Worm (Caenorhabditis elegans) whole organism, young adult: Measurements from ENCODE around the gene immp-1.

Experiments
- B0019.2 ChIP-seq: fragments of 200-800 bp; sonication (Bioruptor generic); conservative IDR thresholded peaks from 2 replicates; pipeline ENCODE4 v1.3.6; 2022; ENCODE audit warnings: missing genetic modification reagents, missing genetic modification characterization, missing compliant biosample characterization
- B0035.1 ChIP-seq: sonication (generic microtip); optimal IDR thresholded peaks from 2 replicates; lab custom pipeline; 2016; ENCODE audit warnings: missing genetic modification characterization, mild to moderate bottlenecking, missing compliant biosample characterization, missing genotype, missing genetic modification reagents
- B0261.1 ChIP-seq: sonication (generic microtip); optimal IDR thresholded peaks from 2 replicates; lab custom pipeline; 2016; ENCODE audit warnings: mild to moderate bottlenecking, missing genetic modification characterization, moderate library complexity, missing compliant biosample characterization
- C17E4.6 ChIP-seq: fragments of 200-800 bp; sonication (Bioruptor generic); IDR thresholded peaks from 2 replicates; pipeline ENCODE4 v1.3.6; 2022; ENCODE audit warnings: missing genetic modification reagents, missing genetic modification characterization, missing compliant biosample characterization
- F10E7.11 ChIP-seq: sonication (generic microtip); optimal IDR thresholded peaks from 2 replicates; lab custom pipeline; 2017; ENCODE audit warnings: mild to moderate bottlenecking, missing genetic modification characterization, moderate library complexity, missing compliant biosample characterization
- F33H1.4 ChIP-seq: fragments of 200-800 bp; sonication (Bioruptor generic); IDR thresholded peaks from 2 replicates; pipeline ENCODE4 v1.3.6; 2022; ENCODE audit warnings: missing genetic modification reagents, missing genetic modification characterization, missing compliant biosample characterization
- F37B4.10 ChIP-seq: fragments of 200-800 bp; sonication (Bioruptor generic); IDR thresholded peaks from 2 replicates; pipeline ENCODE4 v1.3.6; 2022; ENCODE audit warnings: missing genetic modification characterization, missing compliant biosample characterization
- K12H6.12 ChIP-seq: fragments of 200-800 bp; sonication (Bioruptor generic); optimal IDR thresholded peaks from 2 replicates; lab custom pipeline; 2018; ENCODE audit warnings: mild to moderate bottlenecking, missing genetic modification characterization, missing compliant biosample characterization
- T26A5.8 ChIP-seq: sonication (generic microtip); optimal IDR thresholded peaks from 2 replicates; lab custom pipeline; 2016; ENCODE audit warnings: missing genetic modification characterization, missing compliant biosample characterization
- Y53F4B.3 ChIP-seq: fragments of 200-800 bp; sonication (Bioruptor generic); IDR thresholded peaks from 2 replicates; pipeline ENCODE4 v1.3.6; 2022; ENCODE audit warnings: missing genetic modification reagents, missing genetic modification characterization, missing compliant biosample characterization
- Y79H2A.3 ChIP-seq: fragments of 200-800 bp; sonication (Bioruptor generic); conservative IDR thresholded peaks from 2 replicates; pipeline ENCODE4 v1.3.6; 2022; ENCODE audit warnings: missing genetic modification reagents, missing genetic modification characterization, missing compliant biosample characterization
- aptf-2 ChIP-seq: fragments of 200-800 bp; sonication (Bioruptor generic); conservative IDR thresholded peaks from 2 replicates; pipeline ENCODE4 v1.3.6; 2022; ENCODE audit warnings: missing genetic modification reagents, missing genetic modification characterization, missing compliant biosample characterization
- aptf-3 ChIP-seq: fragments of 200-800 bp; sonication (Bioruptor generic); IDR thresholded peaks from 2 replicates; pipeline ENCODE4 v1.3.6; 2022; ENCODE audit warnings: missing genetic modification characterization, missing compliant biosample characterization
- athp-1 ChIP-seq: sonication (generic microtip); optimal IDR thresholded peaks from 2 replicates; lab custom pipeline; 2017; ENCODE audit warnings: mild to moderate bottlenecking, missing genetic modification characterization, missing compliant biosample characterization
- bed-1 ChIP-seq: fragments of 200-800 bp; sonication (Bioruptor generic); IDR thresholded peaks from 2 replicates; pipeline ENCODE4 v1.3.6; 2022; ENCODE audit warnings: missing genetic modification reagents, missing genetic modification characterization, missing compliant biosample characterization
- bed-2 ChIP-seq: fragments of 200-800 bp; sonication (Bioruptor generic); IDR thresholded peaks from 2 replicates; pipeline ENCODE4 v1.3.6; 2022; ENCODE audit warnings: missing genetic modification reagents, missing genetic modification characterization, missing compliant biosample characterization
- cebp-2 ChIP-seq: fragments of 200-800 bp; sonication (Bioruptor generic); IDR thresholded peaks from 2 replicates; pipeline ENCODE4 v1.3.6; 2022; ENCODE audit warnings: missing genetic modification characterization, missing compliant biosample characterization
- ceh-27 ChIP-seq: fragments of 200-800 bp; sonication (Bioruptor generic); optimal IDR thresholded peaks from 2 replicates; lab custom pipeline; 2018; ENCODE audit warnings: mild to moderate bottlenecking, missing genetic modification characterization, moderate library complexity, missing compliant biosample characterization
- ceh-58 ChIP-seq: fragments of 200-800 bp; sonication (Bioruptor generic); IDR thresholded peaks from 2 replicates; pipeline ENCODE4 v1.3.6; 2022; ENCODE audit warnings: missing genetic modification characterization, missing compliant biosample characterization
- chd-7 ChIP-seq: sonication (generic microtip); optimal IDR thresholded peaks from 2 replicates; lab custom pipeline; 2016; ENCODE audit warnings: mild to moderate bottlenecking, missing genetic modification characterization, moderate library complexity, missing compliant biosample characterization
- dpff-1 ChIP-seq: sonication (generic microtip); optimal IDR thresholded peaks from 2 replicates; lab custom pipeline; 2017; ENCODE audit warnings: mild to moderate bottlenecking, missing genetic modification characterization, missing compliant biosample characterization
- efl-1 ChIP-seq: fragments of 150-350 bp; optimal IDR thresholded peaks from 2 replicates; lab custom pipeline; 2014; ENCODE audit warnings: missing biosample characterization, missing genetic modification reagents, missing genetic modification characterization
- egrh-3 ChIP-seq: fragments of 200-800 bp; sonication (Bioruptor generic); IDR thresholded peaks from 2 replicates; pipeline ENCODE4 v1.3.6; 2022; ENCODE audit warnings: missing genetic modification reagents, missing genetic modification characterization, missing compliant biosample characterization
- ets-4 ChIP-seq: fragments of 200-800 bp; sonication (Bioruptor generic); optimal IDR thresholded peaks from 2 replicates; lab custom pipeline; 2018; ENCODE audit warnings: mild to moderate bottlenecking, missing genetic modification characterization, missing compliant biosample characterization
- him-1 ChIP-seq: sonication (generic microtip); optimal IDR thresholded peaks from 2 replicates; lab custom pipeline; 2016; ENCODE audit warnings: missing genotype, missing genetic modification reagents, missing genetic modification characterization, missing compliant biosample characterization
- hlh-12 ChIP-seq: sonication (generic microtip); optimal IDR thresholded peaks from 2 replicates; lab custom pipeline; 2016; ENCODE audit warnings: missing genetic modification characterization, missing compliant biosample characterization
- hlh-26 ChIP-seq: fragments of 200-800 bp; sonication (Bioruptor generic); conservative IDR thresholded peaks from 2 replicates; pipeline ENCODE4 v1.3.6; 2022; ENCODE audit warnings: missing genetic modification reagents, missing genetic modification characterization, missing compliant biosample characterization
- hmg-1.2 ChIP-seq: fragments of 200-800 bp; sonication (Bioruptor generic); IDR thresholded peaks from 2 replicates; pipeline ENCODE4 v1.3.6; 2022; ENCODE audit warnings: missing genetic modification reagents, missing genetic modification characterization, missing compliant biosample characterization
- hmg-20 ChIP-seq: fragments of 200-800 bp; sonication (Bioruptor generic); IDR thresholded peaks from 2 replicates; pipeline ENCODE4 v1.3.6; 2022; ENCODE audit warnings: missing genetic modification reagents, missing genetic modification characterization, missing compliant biosample characterization
- hrde-1 ChIP-seq: sonication (generic microtip); optimal IDR thresholded peaks from 2 replicates; lab custom pipeline; 2016; ENCODE audit warnings: missing genetic modification characterization, mild to moderate bottlenecking, missing compliant biosample characterization, moderate library complexity, missing genotype, missing genetic modification reagents, borderline replicate concordance
- lag-1 ChIP-seq: fragments of 200-800 bp; sonication (Bioruptor generic); IDR thresholded peaks from 2 replicates; pipeline ENCODE4 v1.3.6; 2022; ENCODE audit warnings: missing genetic modification reagents, missing genetic modification characterization, missing compliant biosample characterization
- lin-54 ChIP-seq: fragments of 200-800 bp; sonication (Bioruptor generic); optimal IDR thresholded peaks from 2 replicates; lab custom pipeline; 2018; ENCODE audit warnings: mild to moderate bottlenecking, missing genetic modification characterization, missing compliant biosample characterization
- lsl-1 ChIP-seq: fragments of 200-800 bp; sonication (Bioruptor generic); optimal IDR thresholded peaks from 2 replicates; lab custom pipeline; 2018; ENCODE audit warnings: mild to moderate bottlenecking, missing genetic modification characterization, moderate library complexity, missing compliant biosample characterization
- madf-3 ChIP-seq: fragments of 200-800 bp; sonication (Bioruptor generic); IDR thresholded peaks from 2 replicates; pipeline ENCODE4 v1.3.6; 2022; ENCODE audit warnings: missing genetic modification reagents, missing genetic modification characterization, missing compliant biosample characterization
- mel-28 ChIP-seq: sonication (generic microtip); optimal IDR thresholded peaks from 2 replicates; lab custom pipeline; 2016; ENCODE audit warnings: borderline replicate concordance, mild to moderate bottlenecking, missing genetic modification characterization, missing compliant biosample characterization
- nfya-1 ChIP-seq: sonication (generic microtip); optimal IDR thresholded peaks from 2 replicates; lab custom pipeline; 2017; ENCODE audit warnings: antibody characterized with exemption, missing compliant biosample characterization, missing genetic modification characterization, borderline replicate concordance; ENCODE audit not compliant: insufficient read depth
- nhr-120 ChIP-seq: fragments of 200-800 bp; sonication (Bioruptor generic); IDR thresholded peaks from 2 replicates; pipeline ENCODE4 v1.3.6; 2022; ENCODE audit warnings: missing genetic modification characterization, missing compliant biosample characterization
- nhr-179 ChIP-seq: sonication (generic microtip); optimal IDR thresholded peaks from 2 replicates; lab custom pipeline; 2016; ENCODE audit warnings: mild to moderate bottlenecking, missing genetic modification characterization, missing compliant biosample characterization
- nhr-27 ChIP-seq: fragments of 200-800 bp; sonication (Bioruptor generic); optimal IDR thresholded peaks from 2 replicates; lab custom pipeline; 2018; ENCODE audit warnings: mild to moderate bottlenecking, missing genetic modification characterization, moderate library complexity, missing compliant biosample characterization
- pbrm-1 ChIP-seq: fragments of 200-800 bp; sonication (Bioruptor generic); IDR thresholded peaks from 2 replicates; pipeline ENCODE4 v1.3.6; 2022; ENCODE audit warnings: missing genetic modification reagents, missing genetic modification characterization, missing compliant biosample characterization
- repo-1 ChIP-seq: sonication (generic microtip); optimal IDR thresholded peaks from 2 replicates; lab custom pipeline; 2017; ENCODE audit warnings: mild to moderate bottlenecking, missing genetic modification characterization, missing compliant biosample characterization
- sea-2 ChIP-seq: fragments of 200-800 bp; sonication (Bioruptor generic); IDR thresholded peaks from 2 replicates; pipeline ENCODE4 v1.3.6; 2022; ENCODE audit warnings: missing genetic modification characterization, missing compliant biosample characterization
- snpc-3.4 ChIP-seq: sonication (generic microtip); optimal IDR thresholded peaks from 2 replicates; lab custom pipeline; 2017; ENCODE audit warnings: missing genetic modification characterization, mild to moderate bottlenecking, missing compliant biosample characterization, antibody characterized with exemption, moderate library complexity, missing genotype, missing genetic modification reagents
- tbp1 ChIP-seq: fragments of 200-800 bp; sonication (Bioruptor generic); optimal IDR thresholded peaks from 2 replicates; lab custom pipeline; 2018; ENCODE audit warnings: mild to moderate bottlenecking, missing genetic modification characterization, missing compliant biosample characterization
- tbx-9 ChIP-seq: sonication (generic microtip); optimal IDR thresholded peaks from 2 replicates; lab custom pipeline; 2016; ENCODE audit warnings: borderline replicate concordance, missing genetic modification characterization, inconsistent platforms, missing compliant biosample characterization
- tlf-1 ChIP-seq: fragments of 200-800 bp; sonication (Bioruptor generic); optimal IDR thresholded peaks from 2 replicates; lab custom pipeline; 2018; ENCODE audit warnings: mild to moderate bottlenecking, missing genetic modification characterization, missing compliant biosample characterization
- unc-62 ChIP-seq: fragments of 150-350 bp; optimal IDR thresholded peaks from 2 replicates; lab custom pipeline; 2014; ENCODE audit warnings: missing biosample characterization, missing genetic modification reagents, missing genetic modification characterization
- zim-3 ChIP-seq: sonication (generic microtip); optimal IDR thresholded peaks from 2 replicates; lab custom pipeline; 2017; ENCODE audit warnings: mild to moderate bottlenecking, missing genetic modification characterization, moderate library complexity, missing compliant biosample characterization
- ztf-25 ChIP-seq: fragments of 200-800 bp; sonication (Bioruptor generic); IDR thresholded peaks from 2 replicates; pipeline ENCODE4 v1.3.6; 2022; ENCODE audit warnings: missing genetic modification reagents, missing genetic modification characterization, missing compliant biosample characterization
- ztf-6 ChIP-seq: fragments of 200-800 bp; sonication (Bioruptor generic); IDR thresholded peaks from 2 replicates; pipeline ENCODE4 v1.3.6; 2022; ENCODE audit warnings: missing genetic modification reagents, missing genetic modification characterization, missing compliant biosample characterization

The immp-1 gene

DNA sequence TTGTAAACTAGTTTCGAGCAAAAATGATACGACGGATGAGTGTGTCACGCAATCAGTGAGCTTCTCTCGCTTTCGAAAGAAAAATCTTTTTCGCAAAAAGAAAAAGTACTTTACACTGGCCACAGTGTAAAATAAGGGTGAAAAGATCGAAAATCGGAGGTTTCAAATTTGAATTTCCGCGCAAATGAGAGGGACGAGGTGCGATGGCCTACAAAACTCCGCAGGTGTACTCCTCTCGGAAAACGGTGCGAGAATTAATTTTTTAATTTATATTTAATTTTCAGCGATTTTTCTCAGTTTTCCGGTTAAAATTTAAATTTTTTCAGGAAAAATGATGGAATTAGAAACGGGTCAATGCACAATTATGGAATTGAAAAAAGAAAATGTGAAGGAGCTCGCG, 28.0 kb upstream of the immp-1 start, which contains the start of gene mrt-2 (continued):
- TF ChIP-seq ets-4 (GFP tag; lab: Kevin White, UChicago) (no peak), madf-3 (GFP tag; lab: Robert Waterston, UW) (0 out of 2 replicates have a peak, but pooled peaks have one; percentile 39), efl-1 (GFP tag; lab: Kevin White, UChicago) (peak; percentile 56), Y53F4B.3 (GFP tag; lab: Robert Waterston, UW) (no peak), F10E7.11 (no peak), snpc-3.4 (no peak), hlh-26 (GFP tag; lab: Robert Waterston, UW) (no peak), B0019.2 (GFP tag; lab: Robert Waterston, UW) (no peak), tbp1 (GFP tag; lab: Kevin White, UChicago) (no peak), ztf-6 (GFP tag; lab: Robert Waterston, UW) (no peak), egrh-3 (GFP tag; lab: Robert Waterston, UW) (no peak), lsl-1 (GFP tag; lab: Kevin White, UChicago) (peak; percentile 12), T26A5.8 (tag; lab: Kevin White, UChicago) (no peak), nhr-27 (tag; lab: Kevin White, UChicago) (no peak), B0035.1 (no peak), ceh-58 (GFP tag; lab: Robert Waterston, UW) (no peak), Y79H2A.3 (no peak), aptf-2 (GFP tag; lab: Robert Waterston, UW) (no peak), dpff-1 (tag; lab: Kevin White, UChicago) (no peak), lag-1 (GFP tag; lab: Robert Waterston, UW) (no peak), cebp-2 (GFP tag; lab: Robert Waterston, UW) (no peak), sea-2 (GFP tag; lab: Robert Waterston, UW) (no peak), bed-2 (GFP tag; lab: Robert Waterston, UW) (0 out of 2 replicates have a peak, but pooled peaks have one; percentile 46), nfya-1 (tag; lab: Kevin White, UChicago) (no peak), ceh-27 (GFP tag; lab: Kevin White, UChicago) (peak; percentile 73), hrde-1 (tag; lab: Kevin White, UChicago) (no peak), lin-54 (GFP tag; lab: Kevin White, UChicago) (peak; percentile 91), nhr-120 (GFP tag; lab: Robert Waterston, UW) (no peak), bed-1 (GFP tag; lab: Robert Waterston, UW) (no peak), athp-1 (tag; lab: Kevin White, UChicago) (no peak), unc-62 (GFP tag; lab: Kevin White, UChicago) (no peak), F33H1.4 (GFP tag; lab: Robert Waterston, UW) (peak; percentile 54), hlh-12 (no peak), zim-3 (no peak), him-1 (tag; lab: Kevin White, UChicago) (peak; percentile 32), C17E4.6 (GFP tag; lab: Robert Waterston, UW) (no peak), tlf-1 (GFP tag; lab: Kevin White, UChicago) (no peak), nhr-179 (tag; lab: Kevin White, UChicago) (no peak), mel-28 (tag; lab: Kevin White, UChicago) (no peak), pbrm-1 (GFP tag; lab: Robert Waterston, UW) (no peak), hmg-20 (0 out of 2 replicates have a peak, but pooled peaks have one; percentile 41), K12H6.12 (peak; percentile 42), ztf-25 (GFP tag; lab: Robert Waterston, UW) (no peak), tbx-9 (tag; lab: Kevin White, UChicago) (no peak), hmg-1.2 (no peak), repo-1 (tag; lab: Kevin White, UChicago) (no peak), F37B4.10 (no peak), B0261.1 (tag; lab: Kevin White, UChicago) (no peak), chd-7 (tag; lab: Kevin White, UChicago) (no peak), aptf-3 (GFP tag; lab: Robert Waterston, UW) (no peak)
